Worm (Caenorhabditis elegans) whole organism, late embryonic: ENCODE data around the gene T28A11.3.

ENCODE experiments used
- C08G9.2 ChIP-seq: sonication (generic microtip); optimal IDR thresholded peaks from 2 replicates; lab custom pipeline; 2016; ENCODE audit warnings: mild to moderate bottlenecking, missing genetic modification characterization, moderate library complexity, missing compliant biosample characterization
- C38D4.7 ChIP-seq: fragments of 200-800 bp; sonication (Bioruptor generic); optimal IDR thresholded peaks from 2 replicates; lab custom pipeline; 2018; ENCODE audit warnings: mild to moderate bottlenecking, missing genetic modification characterization, moderate library complexity, missing compliant biosample characterization
- F13H6.1 ChIP-seq: sonication (generic microtip); optimal IDR thresholded peaks from 2 replicates; lab custom pipeline; 2016; ENCODE audit warnings: missing genetic modification characterization, missing compliant biosample characterization
- ceh-22 ChIP-seq: sonication (generic microtip); optimal IDR thresholded peaks from 2 replicates; lab custom pipeline; 2017; ENCODE audit warnings: missing biosample characterization, missing genetic modification characterization
- ceh-30 ChIP-seq: fragments of 150-350 bp; optimal IDR thresholded peaks from 2 replicates; lab custom pipeline; 2014; ENCODE audit warnings: missing biosample characterization, missing genetic modification characterization
- ceh-31 ChIP-seq: sonication (generic microtip); optimal IDR thresholded peaks from 2 replicates; lab custom pipeline; 2016; ENCODE audit warnings: missing genetic modification characterization, missing compliant biosample characterization
- ceh-6 ChIP-seq: fragments of 200-800 bp; sonication (Bioruptor generic); optimal IDR thresholded peaks from 2 replicates; lab custom pipeline; 2018; ENCODE audit warnings: mild to moderate bottlenecking, missing genetic modification characterization, missing compliant biosample characterization
- che-1 ChIP-seq: sonication (generic microtip); optimal IDR thresholded peaks from 2 replicates; lab custom pipeline; 2016; ENCODE audit warnings: mild to moderate bottlenecking, missing genetic modification characterization, missing compliant biosample characterization
- dmd-4 ChIP-seq: sonication (generic microtip); optimal IDR thresholded peaks from 2 replicates; lab custom pipeline; 2016; ENCODE audit warnings: borderline replicate concordance, missing genetic modification characterization, missing compliant biosample characterization
- dve-1 ChIP-seq: sonication (generic microtip); optimal IDR thresholded peaks from 2 replicates; lab custom pipeline; 2017; ENCODE audit warnings: antibody characterized with exemption, mild to moderate bottlenecking, missing genetic modification characterization, missing compliant biosample characterization
- elt-2 ChIP-seq: sonication (generic microtip); optimal IDR thresholded peaks from 2 replicates; lab custom pipeline; 2016; ENCODE audit warnings: missing genetic modification reagents, missing genetic modification characterization, missing compliant biosample characterization
- ets-4 ChIP-seq: sonication (generic microtip); optimal IDR thresholded peaks from 2 replicates; lab custom pipeline; 2016; ENCODE audit warnings: missing genetic modification characterization, missing compliant biosample characterization
- eyg-1 ChIP-seq: sonication (generic microtip); optimal IDR thresholded peaks from 2 replicates; lab custom pipeline; 2016; ENCODE audit warnings: missing genotype, missing genetic modification characterization, missing compliant biosample characterization
- fax-1 ChIP-seq: sonication (generic microtip); optimal IDR thresholded peaks from 2 replicates; lab custom pipeline; 2016; ENCODE audit warnings: missing genotype, missing genetic modification characterization, missing compliant biosample characterization
- fkh-10 ChIP-seq: fragments of 150-350 bp; optimal IDR thresholded peaks from 2 replicates; lab custom pipeline; 2014; ENCODE audit warnings: missing biosample characterization, missing genetic modification reagents, missing genetic modification characterization
- hlh-13 ChIP-seq: fragments of 200-800 bp; sonication (Bioruptor generic); optimal IDR thresholded peaks from 2 replicates; lab custom pipeline; 2018; ENCODE audit warnings: mild to moderate bottlenecking, missing genetic modification characterization, missing compliant biosample characterization
- hlh-15 ChIP-seq: sonication (generic microtip); optimal IDR thresholded peaks from 2 replicates; lab custom pipeline; 2016; ENCODE audit warnings: missing genetic modification characterization, missing compliant biosample characterization
- hlh-30 ChIP-seq: sonication (generic microtip); optimal IDR thresholded peaks from 2 replicates; lab custom pipeline; 2017; ENCODE audit warnings: antibody characterized with exemption, missing genetic modification characterization, missing compliant biosample characterization; ENCODE audit not compliant: insufficient read depth
- hlh-6 ChIP-seq: sonication (generic microtip); optimal IDR thresholded peaks from 2 replicates; lab custom pipeline; 2016; ENCODE audit warnings: missing genotype, missing genetic modification characterization, missing compliant biosample characterization
- hlh-8 ChIP-seq: sonication (generic microtip); optimal IDR thresholded peaks from 2 replicates; lab custom pipeline; 2016; ENCODE audit warnings: missing genotype, missing genetic modification characterization, missing compliant biosample characterization
- nfya-1 ChIP-seq: sonication (generic microtip); optimal IDR thresholded peaks from 2 replicates; lab custom pipeline; 2017; ENCODE audit warnings: missing genetic modification characterization, mild to moderate bottlenecking, missing compliant biosample characterization, antibody characterized with exemption, moderate library complexity
- npax-4 ChIP-seq: sonication (generic microtip); optimal IDR thresholded peaks from 2 replicates; lab custom pipeline; 2016; ENCODE audit warnings: missing genetic modification characterization, missing compliant biosample characterization
- pag-3 ChIP-seq: sonication (generic microtip); optimal IDR thresholded peaks from 2 replicates; lab custom pipeline; 2016; ENCODE audit warnings: missing compliant biosample characterization, missing genetic modification characterization, borderline replicate concordance
- pat-9 ChIP-seq: fragments of 200-800 bp; sonication (Bioruptor generic); optimal IDR thresholded peaks from 2 replicates; lab custom pipeline; 2018; ENCODE audit warnings: mild to moderate bottlenecking, missing genetic modification characterization, moderate library complexity, missing compliant biosample characterization
- pax-1 ChIP-seq: fragments of 150-350 bp; optimal IDR thresholded peaks from 2 replicates; lab custom pipeline; 2014; ENCODE audit warnings: missing biosample characterization, missing genetic modification characterization
- pha-4 ChIP-seq: fragments of 150-350 bp; optimal IDR thresholded peaks from 2 replicates; lab custom pipeline; 2018; ENCODE audit warnings: missing biosample characterization, missing genetic modification reagents, missing genetic modification characterization
- pqm-1 ChIP-seq: sonication (generic microtip); optimal IDR thresholded peaks from 2 replicates; lab custom pipeline; 2016; ENCODE audit warnings: missing genetic modification characterization, missing compliant biosample characterization
- ref-2 ChIP-seq: sonication (generic microtip); optimal IDR thresholded peaks from 2 replicates; lab custom pipeline; 2016; ENCODE audit warnings: missing genetic modification characterization, missing compliant biosample characterization
- sox-2 ChIP-seq: fragments of 200-800 bp; sonication (Bioruptor generic); IDR thresholded peaks from 2 replicates; pipeline ENCODE4 v1.3.6; 2022; ENCODE audit warnings: missing genetic modification reagents, missing genetic modification characterization, missing compliant biosample characterization
- tbx-2 ChIP-seq: sonication (generic microtip); optimal IDR thresholded peaks from 2 replicates; lab custom pipeline; 2016; ENCODE audit warnings: missing genetic modification characterization, missing compliant biosample characterization
- unc-3 ChIP-seq, 2 experiments: fragments of 200-800 bp in 1 of 2; sonication (Bioruptor generic) in 1 of 2; sonication (generic microtip) in 1 of 2; conservative IDR thresholded peaks in 1 of 2; optimal IDR thresholded peaks in 1 of 2; 2 replicates each; pipeline versions ENCODE4 v1.3.6 to Lab custom; 2016 to 2022; ENCODE audit warnings: missing compliant biosample characterization in 2 of 2, missing genetic modification characterization in 2 of 2, missing genetic modification reagents in 1 of 2
- unc-42 ChIP-seq: sonication (generic microtip); optimal IDR thresholded peaks from 2 replicates; lab custom pipeline; 2016; ENCODE audit warnings: missing genotype, missing genetic modification characterization, missing compliant biosample characterization

Gene T28A11.3

DNA sequence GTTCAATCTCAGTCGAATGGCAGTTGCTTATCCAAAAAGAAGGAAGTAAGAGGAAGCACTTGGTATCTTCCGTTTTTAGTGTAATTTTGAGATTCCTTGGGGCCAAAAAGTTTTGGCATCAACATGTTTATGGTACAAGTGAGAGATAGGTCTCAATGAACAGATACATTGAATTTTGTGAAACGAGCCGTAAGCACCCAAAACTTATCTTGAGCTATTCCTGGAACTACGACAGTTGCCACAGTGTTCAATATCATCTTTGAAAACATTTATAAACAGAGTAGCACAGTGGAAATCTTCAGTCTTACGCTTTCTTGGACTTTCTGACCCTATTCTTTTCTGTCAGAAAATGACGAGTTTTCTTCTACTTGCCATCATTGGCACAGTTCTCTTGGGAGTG, at the start of gene T28A11.3:
Gene T28A11.3, plus strand, starts transcription at position 301 of the 400 bp plus-strand sequence.
- TF ChIP-seq ceh-22 (tag; lab: Kevin White, UChicago) = no peak
- no peak for TF ChIP-seq npax-4 (tag; lab: Kevin White, UChicago)
- TF ChIP-seq dve-1 (tag; lab: Kevin White, UChicago) = no peak
- no peak for TF ChIP-seq F13H6.1 (tag; lab: Kevin White, UChicago)
- no peak for TF ChIP-seq elt-2 (tag; lab: Kevin White, UChicago)
- TF ChIP-seq unc-3 (GFP tag; conservative IDR thresholded peaks at IDR 0.05; lab: Robert Waterston, UW) = no peak
- no peak for TF ChIP-seq unc-3 (tag; optimal IDR thresholded peaks at IDR 0.05; lab: Kevin White, UChicago)
- TF ChIP-seq tbx-2 (tag; lab: Kevin White, UChicago) = no peak

DNA sequence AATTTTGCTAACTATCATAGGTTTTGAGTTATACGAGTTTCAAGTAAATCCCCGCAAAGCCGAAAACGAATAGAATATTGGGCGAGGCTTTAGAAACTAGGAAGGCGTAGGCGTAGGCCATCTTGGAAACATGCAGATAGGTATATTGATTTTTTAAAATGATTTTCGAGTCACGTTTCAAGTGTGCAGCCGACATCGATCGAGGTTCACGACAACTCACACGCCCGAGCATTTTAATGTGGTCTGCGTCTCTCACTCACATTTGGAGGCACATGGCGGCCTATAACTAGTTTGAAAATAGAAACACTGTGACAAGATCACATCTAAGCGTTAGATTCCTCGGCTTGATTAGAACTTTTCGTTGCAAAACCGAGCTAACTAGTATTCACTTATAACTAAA, 47.8 kb upstream of the T28A11.3 start, which contains the start of gene K08D9.2:
Gene K08D9.2, plus strand, starts transcription at position 301 of the 400 bp plus-strand sequence.
- no peak for TF ChIP-seq nfya-1 (tag; lab: Kevin White, UChicago)
- no peak for TF ChIP-seq hlh-15 (tag; lab: Kevin White, UChicago)
- no peak for TF ChIP-seq ceh-22 (tag; lab: Kevin White, UChicago)
- TF ChIP-seq che-1 (tag; lab: Kevin White, UChicago) = no peak
- no peak for TF ChIP-seq sox-2 (GFP tag; lab: Robert Waterston, UW)
- no peak for TF ChIP-seq pag-3 (tag; lab: Kevin White, UChicago)
- no peak for TF ChIP-seq fax-1
- no peak for TF ChIP-seq ref-2 (tag; lab: Kevin White, UChicago)
- no peak for TF ChIP-seq hlh-13
- no peak for TF ChIP-seq pax-1 (tag; lab: Kevin White, UChicago)
- TF ChIP-seq hlh-8 (tag; lab: Kevin White, UChicago) = no peak
- no peak for TF ChIP-seq pha-4 (tag; lab: Kevin White, UChicago)
- TF ChIP-seq ceh-30 (tag; lab: Kevin White, UChicago) = no peak
- TF ChIP-seq fkh-10 (GFP tag; lab: Kevin White, UChicago) = no peak
- no peak for TF ChIP-seq ceh-31 (tag; lab: Kevin White, UChicago)
- no peak for TF ChIP-seq C38D4.7 (GFP tag; lab: Kevin White, UChicago)
- TF ChIP-seq hlh-30 = no peak
- TF ChIP-seq hlh-6 (tag; lab: Kevin White, UChicago) = no peak
- TF ChIP-seq C08G9.2 = no peak
- TF ChIP-seq pqm-1 = no peak

DNA sequence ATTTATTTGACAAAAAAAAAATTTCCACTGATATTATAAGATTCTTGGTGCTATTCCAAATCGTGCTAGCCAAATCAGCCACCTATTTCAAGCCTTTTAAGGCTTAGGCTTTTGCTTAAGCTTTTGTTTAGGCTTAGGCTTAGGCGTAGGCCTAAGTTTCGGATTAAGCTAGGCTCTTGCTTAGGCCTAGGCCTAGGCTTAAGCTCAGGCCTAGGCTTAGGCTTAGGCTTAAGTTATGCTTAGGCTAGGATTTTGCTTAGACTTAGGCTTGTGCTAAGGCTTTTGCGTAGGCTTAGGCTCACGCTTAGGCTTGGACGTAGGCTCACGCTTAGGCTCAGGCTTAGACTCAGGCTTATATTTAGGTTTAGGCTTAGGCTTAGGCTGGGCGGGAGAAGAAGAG, 45.0 kb upstream of the T28A11.3 start:
- TF ChIP-seq dve-1 (tag; lab: Kevin White, UChicago) (peak; percentile 61), ceh-6 (GFP tag; lab: Kevin White, UChicago) (no peak)
- TF ChIP-seq, all 69 proteins: peak for 1

DNA sequence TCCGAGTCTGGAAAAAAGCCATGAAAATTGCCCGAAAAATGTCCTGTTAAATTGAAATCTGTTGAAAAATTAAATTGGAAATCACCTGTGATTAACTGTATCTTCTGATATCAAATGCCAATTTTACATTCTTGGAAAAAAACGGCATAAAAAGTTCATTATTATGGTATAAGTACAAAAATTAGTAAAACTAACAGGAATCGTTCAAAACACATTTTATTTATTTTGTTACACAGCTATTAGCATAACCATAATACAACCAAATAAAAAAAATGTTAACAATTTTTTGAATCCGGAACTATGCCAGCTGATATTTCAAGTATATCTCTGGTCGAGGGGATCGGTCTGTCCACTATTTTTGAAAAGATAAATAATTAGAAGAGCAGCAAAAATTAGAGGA, 44.5 kb upstream of the T28A11.3 start, which contains the start of gene K08D9.10:
Gene K08D9.10, plus strand, starts transcription at position 301 of the 400 bp plus-strand sequence.
- no peak for TF ChIP-seq ets-4 (tag; lab: Kevin White, UChicago)
- no peak for TF ChIP-seq pat-9

DNA sequence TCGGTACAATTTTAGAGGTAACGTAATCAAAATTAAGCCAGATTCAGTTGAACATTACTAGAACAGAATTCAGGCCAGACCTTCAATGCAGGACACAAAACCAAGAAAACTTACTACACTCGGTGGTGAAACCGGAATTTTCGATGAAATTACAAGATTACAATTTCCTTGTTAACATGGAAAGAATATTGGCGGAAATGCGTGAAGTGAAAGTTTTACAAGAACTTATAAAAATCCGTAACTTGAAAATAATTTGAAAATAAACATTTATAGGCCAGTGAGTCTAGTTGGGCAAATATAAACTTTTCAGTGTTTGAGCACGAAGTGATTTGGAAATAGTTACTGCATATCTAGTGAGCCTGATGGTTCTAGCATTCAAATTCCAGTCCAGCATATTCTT, 40.2 kb upstream of the T28A11.3 start, which contains the start of gene K08D9.6:
Gene K08D9.6, minus strand, starts transcription at position 101 of the 400 bp plus-strand sequence.
- TF ChIP-seq pat-9 (no peak), unc-42 (tag; lab: Kevin White, UChicago) (no peak), sox-2 (GFP tag; lab: Robert Waterston, UW) (no peak), dmd-4 (tag; lab: Kevin White, UChicago) (no peak), eyg-1 (tag; lab: Kevin White, UChicago) (no peak)
- TF ChIP-seq, all 69 proteins: peak for 0
